Worm (Caenorhabditis elegans) whole organism, L3 larva: ENCODE results near the gene H18N23.2.

Experiments
- mdl-1 ChIP-seq: fragments of 150-350 bp; optimal IDR thresholded peaks from 2 replicates; lab custom pipeline; 2014; ENCODE audit warnings: missing biosample characterization, missing genetic modification characterization
- nhr-12 ChIP-seq: fragments of 150-350 bp; optimal IDR thresholded peaks from 2 replicates; lab custom pipeline; 2014; ENCODE audit warnings: missing biosample characterization, missing genetic modification characterization
- nhr-237 ChIP-seq: fragments of 150-350 bp; optimal IDR thresholded peaks from 2 replicates; lab custom pipeline; 2014; ENCODE audit warnings: missing biosample characterization, missing genetic modification characterization
- nhr-25 ChIP-seq: sonication (generic microtip); optimal IDR thresholded peaks from 2 replicates; lab custom pipeline; 2017; ENCODE audit warnings: missing biosample characterization, missing genetic modification characterization
- pqm-1 ChIP-seq: fragments of 150-350 bp; optimal IDR thresholded peaks from 2 replicates; lab custom pipeline; 2017; ENCODE audit warnings: missing biosample characterization, missing genetic modification characterization, inconsistent platforms
- sea-2 ChIP-seq: fragments of 150-350 bp; sonication (generic microtip); optimal IDR thresholded peaks from 4 replicates; lab custom pipeline; 2014; ENCODE audit warnings: missing biosample characterization, missing genetic modification reagents, missing genetic modification characterization

DNA sequence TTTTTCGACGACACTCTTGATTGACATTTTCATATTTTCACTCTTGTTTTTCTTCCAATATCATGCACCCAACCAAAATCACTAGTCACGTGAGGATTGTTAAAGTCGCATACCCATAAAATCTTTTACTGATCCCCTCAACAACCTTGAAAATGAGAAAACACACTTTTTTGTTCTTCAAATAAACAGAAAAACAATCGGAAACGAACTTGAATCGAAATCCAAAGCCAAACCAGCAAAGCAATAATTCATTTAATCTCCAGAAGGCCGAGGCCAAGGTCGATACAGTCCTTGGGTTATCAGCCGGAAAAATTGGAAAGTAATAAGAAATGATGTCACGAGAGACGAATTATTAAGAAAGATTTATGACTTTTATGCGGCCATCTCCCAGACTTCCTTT is 3.1 kb upstream of the H18N23.2 start:
- TF ChIP-seq nhr-12: no peak
- TF ChIP-seq sea-2 (GFP tag; lab: Kevin White, UChicago): no peak
- no peak for TF ChIP-seq nhr-237 (tag; lab: Kevin White, UChicago)
- no peak for TF ChIP-seq mdl-1 (tag; lab: Kevin White, UChicago)
- TF ChIP-seq nhr-25 (tag; lab: Kevin White, UChicago): no peak
- TF ChIP-seq pqm-1: no peak
